Worm (Caenorhabditis elegans) whole organism, L2 larva: ENCODE data around the gene fog-2.

Experiments
- alr-1 ChIP-seq: fragments of 150-350 bp; optimal IDR thresholded peaks from 2 replicates; lab custom pipeline; 2014; ENCODE audit warnings: missing biosample characterization, missing genetic modification characterization
- aly-2 ChIP-seq: fragments of 150-350 bp; optimal IDR thresholded peaks from 2 replicates; lab custom pipeline; 2014; ENCODE audit warnings: missing biosample characterization, missing genetic modification characterization
- ceh-82 ChIP-seq: fragments of 150-350 bp; optimal IDR thresholded peaks from 2 replicates; lab custom pipeline; 2014; ENCODE audit warnings: missing biosample characterization, missing genetic modification characterization
- dmd-4 ChIP-seq: sonication (generic microtip); optimal IDR thresholded peaks from 2 replicates; lab custom pipeline; 2017; ENCODE audit warnings: missing biosample characterization, missing genetic modification characterization
- lin-39 ChIP-seq: fragments of 150-350 bp; optimal IDR thresholded peaks from 2 replicates; lab custom pipeline; 2014; ENCODE audit warnings: missing biosample characterization, missing genetic modification reagents, missing genetic modification characterization
- mbf-1 ChIP-seq: sonication (generic microtip); optimal IDR thresholded peaks from 2 replicates; lab custom pipeline; 2017; ENCODE audit warnings: missing biosample characterization, missing genetic modification characterization
- nhr-11 ChIP-seq: fragments of 150-350 bp; optimal IDR thresholded peaks from 2 replicates; lab custom pipeline; 2014; ENCODE audit warnings: missing biosample characterization, missing genetic modification characterization
- snpc-4 ChIP-seq: fragments of 150-350 bp; optimal IDR thresholded peaks from 2 replicates; lab custom pipeline; 2014; ENCODE audit warnings: missing biosample characterization, missing genetic modification characterization

- TF ChIP-seq snpc-4, result no peak
- no peak for TF ChIP-seq mbf-1
- TF ChIP-seq alr-1 (tag; lab: Kevin White, UChicago), result no peak
- no peak for TF ChIP-seq nhr-11 (tag; lab: Kevin White, UChicago)
- no peak for TF ChIP-seq ceh-82
- TF ChIP-seq aly-2 (tag; lab: Kevin White, UChicago), result no peak
- no peak for TF ChIP-seq dmd-4 (tag; lab: Kevin White, UChicago)
- TF ChIP-seq lin-39 (tag; lab: Kevin White, UChicago), result no peak
Measured at ce11 chrV:20192102-20192880, 6.8 kb upstream of the fog-2 start, which contains the start of the genes fbxa-115 and Y113G7B.27.
